Worm (Caenorhabditis elegans): ENCODE data around the gene Y73B6BL.12.

DNA sequence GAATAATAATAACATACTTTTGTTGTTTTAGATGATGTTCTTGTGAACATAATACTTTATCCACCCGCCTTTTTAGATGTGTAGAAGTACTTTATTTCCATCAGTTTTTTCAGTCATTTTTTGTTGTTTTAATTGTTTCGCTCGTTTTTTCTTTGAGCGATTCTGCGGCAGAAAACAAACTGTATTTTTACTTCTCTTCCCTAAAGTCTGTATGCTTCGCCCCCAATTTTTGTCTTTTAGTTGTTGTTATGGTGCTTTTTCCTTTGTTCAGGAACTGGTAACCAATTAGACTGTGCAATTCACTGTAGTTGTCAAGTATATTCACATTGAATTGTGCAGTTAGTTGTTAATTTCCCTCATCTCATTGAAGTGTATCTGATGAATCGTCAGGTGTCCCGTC is 8.5 kb upstream of the Y73B6BL.12 start:
- TF ChIP-seq hnd-1 (tag; optimal IDR thresholded peaks at IDR 0.05) (no peak), F13C5.2 (tag; optimal IDR thresholded peaks at IDR 0.05) (no peak), ama-1 (optimal IDR thresholded peaks at IDR 0.05) (no peak), scrt-1 (GFP tag; IDR thresholded peaks at IDR 0.05) (no peak), pes-1 (GFP tag; IDR thresholded peaks at IDR 0.05) (no peak), tbx-11 (GFP tag; IDR thresholded peaks at IDR 0.05) (no peak), B0310.2 (tag; optimal IDR thresholded peaks at IDR 0.05) (no peak), hmg-4 (GFP tag; optimal IDR thresholded peaks at IDR 0.05) (no peak), tra-4 (tag; optimal IDR thresholded peaks at IDR 0.05) (no peak), tbx-37 (GFP tag; conservative IDR thresholded peaks at IDR 0.05) (no peak), sea-1 (GFP tag; conservative IDR thresholded peaks at IDR 0.05) (no peak)
